Fruit fly (Drosophila melanogaster): ENCODE measurements around the gene Porin2.

Gene Porin2

dm6 chr2L:10846944-10847343 is at the start of gene Porin2:
TSS of gene Porin2 (minus strand) at chr2L:10847044.
- TF ChIP-seq EcR (GFP tag; optimal IDR thresholded peaks at IDR 0.05) = no peak
- TF ChIP-seq CG4496 (GFP tag; IDR thresholded peaks at IDR 0.05) = no peak
- no peak for TF ChIP-seq Pif1A (GFP tag; optimal IDR thresholded peaks at IDR 0.05)
- no peak for TF ChIP-seq CG12605 (GFP tag; IDR thresholded peaks at IDR 0.05)
- no peak for TF ChIP-seq Ets98B (GFP tag; IDR thresholded peaks at IDR 0.05)
- TF ChIP-seq fd96Ca (GFP tag; IDR thresholded peaks at IDR 0.05) = no peak
- no peak for TF ChIP-seq CG32121 (GFP tag; IDR thresholded peaks at IDR 0.05)
- TF ChIP-seq Snoo (tag; optimal IDR thresholded peaks at IDR 0.05) = no peak
- no peak for TF ChIP-seq CG10348 (GFP tag; IDR thresholded peaks at IDR 0.05)
- TF ChIP-seq CG17806 (tag; optimal IDR thresholded peaks at IDR 0.05) = no peak
- TF ChIP-seq CG15710 (tag; optimal IDR thresholded peaks at IDR 0.05) = no peak
- no peak for TF ChIP-seq CG9948 (tag; optimal IDR thresholded peaks at IDR 0.05)
- no peak for TF ChIP-seq Pif1B (GFP tag; optimal IDR thresholded peaks at IDR 0.05)
- TF ChIP-seq rn (GFP tag; IDR thresholded peaks at IDR 0.05) = no peak

dm6 chr2L:10888827-10889226 is 42.0 kb upstream of the Porin2 start, which contains the start of gene CG14071:
TSS of gene CG14071 (minus strand) at chr2L:10888927.
- TF ChIP-seq Ets98B (GFP tag; IDR thresholded peaks at IDR 0.05) (no peak), CG12605 (GFP tag; IDR thresholded peaks at IDR 0.05) (no peak), Snoo (tag; optimal IDR thresholded peaks at IDR 0.05) (no peak), CG4496 (GFP tag; IDR thresholded peaks at IDR 0.05) (no peak), CG15710 (tag; optimal IDR thresholded peaks at IDR 0.05) (no peak), D1 (tag; optimal IDR thresholded peaks at IDR 0.05) (no peak), EcR (GFP tag; optimal IDR thresholded peaks at IDR 0.05) (no peak), rn (GFP tag; IDR thresholded peaks at IDR 0.05) (no peak), CG34367 (tag; optimal IDR thresholded peaks at IDR 0.05) (no peak), CG8301 (tag; optimal IDR thresholded peaks at IDR 0.05) (no peak), CG9948 (tag; optimal IDR thresholded peaks at IDR 0.05) (no peak), CG8159 (tag; optimal IDR thresholded peaks at IDR 0.05) (no peak), CG32121 (GFP tag; IDR thresholded peaks at IDR 0.05) (no peak), gl (tag; optimal IDR thresholded peaks at IDR 0.05) (no peak), fd96Ca (GFP tag; IDR thresholded peaks at IDR 0.05) (no peak), CG10348 (GFP tag; IDR thresholded peaks at IDR 0.05) (no peak), Pif1A (GFP tag; optimal IDR thresholded peaks at IDR 0.05) (no peak)

dm6 chr2L:10869867-10870266 is 23.0 kb upstream of the Porin2 start, which contains the start of gene CG12517:
TSS of gene CG12517 (plus strand) at chr2L:10870167.
- TF ChIP-seq CG14655 (GFP tag; optimal IDR thresholded peaks at IDR 0.05) (no peak), CG8159 (tag; optimal IDR thresholded peaks at IDR 0.05) (no peak), CG12605 (GFP tag; IDR thresholded peaks at IDR 0.05) (no peak), Ets98B (GFP tag; IDR thresholded peaks at IDR 0.05) (no peak), fd96Ca (GFP tag; IDR thresholded peaks at IDR 0.05) (no peak), Snoo (tag; optimal IDR thresholded peaks at IDR 0.05) (no peak), CG15710 (tag; optimal IDR thresholded peaks at IDR 0.05) (no peak), CG4496 (GFP tag; IDR thresholded peaks at IDR 0.05) (no peak)

- TF ChIP-seq EcR (GFP tag; optimal IDR thresholded peaks at IDR 0.05) (peak; percentile 71), Ets98B (GFP tag; IDR thresholded peaks at IDR 0.05) (peak; percentile 29), CG8159 (tag; optimal IDR thresholded peaks at IDR 0.05) (peak; percentile 55), CG14655 (GFP tag; optimal IDR thresholded peaks at IDR 0.05) (no peak), fd96Ca (GFP tag; IDR thresholded peaks at IDR 0.05) (no peak), gl (tag; optimal IDR thresholded peaks at IDR 0.05) (no peak), Pif1A (GFP tag; optimal IDR thresholded peaks at IDR 0.05) (no peak), CG34367 (tag; optimal IDR thresholded peaks at IDR 0.05) (peak; percentile 22), CG8301 (tag; optimal IDR thresholded peaks at IDR 0.05) (peak; percentile 16), CG4496 (GFP tag; IDR thresholded peaks at IDR 0.05) (0 out of 3 replicates have a peak, but pooled peaks have one; percentile 21), CG17806 (tag; optimal IDR thresholded peaks at IDR 0.05) (peak; percentile 37), CG12605 (GFP tag; IDR thresholded peaks at IDR 0.05) (0 out of 2 replicates have a peak, but pooled peaks have one; percentile 17), Pif1B (GFP tag; optimal IDR thresholded peaks at IDR 0.05) (no peak), CG13204 (GFP tag; optimal IDR thresholded peaks at IDR 0.05) (no peak), CG15710 (tag; optimal IDR thresholded peaks at IDR 0.05) (peak; percentile 63), CG9948 (tag; optimal IDR thresholded peaks at IDR 0.05) (peak; percentile 45), CG32121 (GFP tag; IDR thresholded peaks at IDR 0.05) (peak; percentile 48; the same call in 1 of the 2 replicates), CG10348 (GFP tag; IDR thresholded peaks at IDR 0.05) (no peak), Snoo (tag; optimal IDR thresholded peaks at IDR 0.05) (peak; percentile 5), D1 (tag; optimal IDR thresholded peaks at IDR 0.05) (no peak), rn (GFP tag; IDR thresholded peaks at IDR 0.05) (no peak)
These were observed 11.5 kb upstream of the Porin2 start, which contains the start of the genes aurB and Stam for dm6 chr2L:10858064-10859047. TSS of gene aurB (minus strand) at chr2L:10858094. TSS of gene Stam (plus strand) at chr2L:10858536.

dm6 chr2L:10856328-10856942 is 9.6 kb upstream of the Porin2 start, which contains the start of gene Dnz1:
TSS of gene Dnz1 (minus strand) at chr2L:10856644.
- TF ChIP-seq CG34367 (tag; optimal IDR thresholded peaks at IDR 0.05) = no peak
- TF ChIP-seq Ets98B (GFP tag; IDR thresholded peaks at IDR 0.05) = 0 out of 2 replicates have a peak, but pooled peaks have one; percentile 5
- TF ChIP-seq CG8301 (tag; optimal IDR thresholded peaks at IDR 0.05) = peak; percentile 16
- no peak for TF ChIP-seq CG14655 (GFP tag; optimal IDR thresholded peaks at IDR 0.05)
- no peak for TF ChIP-seq CG12605 (GFP tag; IDR thresholded peaks at IDR 0.05)
- no peak for TF ChIP-seq gl (tag; optimal IDR thresholded peaks at IDR 0.05)
- TF ChIP-seq CG17806 (tag; optimal IDR thresholded peaks at IDR 0.05) = peak; percentile 15
- TF ChIP-seq CG15710 (tag; optimal IDR thresholded peaks at IDR 0.05) = peak; percentile 7
- TF ChIP-seq rn (GFP tag; IDR thresholded peaks at IDR 0.05) = no peak
- no peak for TF ChIP-seq CG4496 (GFP tag; IDR thresholded peaks at IDR 0.05)
- TF ChIP-seq CG8159 (tag; optimal IDR thresholded peaks at IDR 0.05) = peak; percentile 58
- TF ChIP-seq CG9948 (tag; optimal IDR thresholded peaks at IDR 0.05) = peak; percentile 30
- TF ChIP-seq CG32121 (GFP tag; IDR thresholded peaks at IDR 0.05) = peak; percentile 44
- TF ChIP-seq Snoo (tag; optimal IDR thresholded peaks at IDR 0.05) = peak; percentile 8
- no peak for TF ChIP-seq D1 (tag; optimal IDR thresholded peaks at IDR 0.05)
- TF ChIP-seq EcR (GFP tag; optimal IDR thresholded peaks at IDR 0.05) = no peak
- TF ChIP-seq CG10348 (GFP tag; IDR thresholded peaks at IDR 0.05) = no peak
- TF ChIP-seq CG13204 (GFP tag; optimal IDR thresholded peaks at IDR 0.05) = no peak
- no peak for TF ChIP-seq Pif1B (GFP tag; optimal IDR thresholded peaks at IDR 0.05)
- no peak for TF ChIP-seq Pif1A (GFP tag; optimal IDR thresholded peaks at IDR 0.05)
- no peak for TF ChIP-seq fd96Ca (GFP tag; IDR thresholded peaks at IDR 0.05)
